Worm (Caenorhabditis elegans): ENCODE results near the gene F25B4.8.

DNA sequence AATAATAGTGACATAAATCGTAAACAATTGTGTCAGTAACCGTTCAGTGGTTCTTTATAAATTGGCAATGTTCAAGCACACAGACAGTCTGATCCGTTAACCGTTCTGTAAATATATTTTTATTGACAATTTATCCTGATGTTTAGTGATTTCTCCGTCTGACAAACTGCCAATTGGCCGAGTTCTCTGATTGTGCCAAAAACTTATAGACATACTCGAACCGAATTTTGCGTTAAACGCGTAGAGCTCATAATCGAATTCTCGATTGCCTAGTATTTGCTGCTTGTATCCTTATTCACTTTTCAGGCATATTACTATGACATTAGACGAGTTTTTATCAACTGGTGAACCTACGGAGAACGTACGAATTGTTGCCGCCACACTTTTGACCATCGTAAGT lies 47.3 kb downstream of the F25B4.8 start, which contains the start of gene srx-117:
- no peak for TF ChIP-seq F13C5.2 (tag; optimal IDR thresholded peaks at IDR 0.05)
- TF ChIP-seq ama-1 (optimal IDR thresholded peaks at IDR 0.05): no peak
- no peak for TF ChIP-seq aly-1 (tag; optimal IDR thresholded peaks at IDR 0.05)
- no peak for TF ChIP-seq ceh-13 (GFP tag; optimal IDR thresholded peaks at IDR 0.05)
- no peak for TF ChIP-seq scrt-1 (GFP tag; IDR thresholded peaks at IDR 0.05)

All from whole organism, early embryonic.